Worm (Caenorhabditis elegans): ENCODE measurements around the gene snpn-1.

- TF ChIP-seq lag-1 (GFP tag; IDR thresholded peaks at IDR 0.05) (no peak), xnd-1 (tag; optimal IDR thresholded peaks at IDR 0.05) (no peak), rpc-1 (optimal IDR thresholded peaks at IDR 0.05) (no peak), rpc-1 (tag; optimal IDR thresholded peaks at IDR 0.05) (no peak), Y53G8AR.9 (GFP tag; conservative IDR thresholded peaks at IDR 0.05) (no peak), unc-130 (GFP tag; optimal IDR thresholded peaks at IDR 0.05) (no peak), hmg-20 (GFP tag; IDR thresholded peaks at IDR 0.05) (no peak), Y67H2A.10 (GFP tag; conservative IDR thresholded peaks at IDR 0.05) (no peak), dox-1 (GFP tag; IDR thresholded peaks at IDR 0.05) (no peak), nhr-27 (tag; optimal IDR thresholded peaks at IDR 0.05) (no peak), nfya-2 (GFP tag; IDR thresholded peaks at IDR 0.05) (no peak), F52B5.7 (tag; optimal IDR thresholded peaks at IDR 0.05) (no peak), hsf-1 (GFP tag; IDR thresholded peaks at IDR 0.05) (no peak), madf-6 (GFP tag; IDR thresholded peaks at IDR 0.05) (no peak)
These were observed 7.0 kb downstream of the snpn-1 start for ce11 chrIV:5083832-5084231.

Measured in whole organism, young adult.